Fruit fly (Drosophila melanogaster) whole organism, embryonic: Measurements from ENCODE around the gene CG17239.

ENCODE experiments used
- Adf1 ChIP-seq: fragments of 200-800 bp; sonication (Bioruptor generic); IDR thresholded peaks from 2 replicates; pipeline ENCODE4 v1.3.6; 2022; ENCODE audit warnings: missing biosample characterization, missing genetic modification characterization
- Awh ChIP-seq: fragments of 200-800 bp; sonication (Bioruptor generic); IDR thresholded peaks from 2 replicates; pipeline ENCODE4, ENCODE4 v1.3.6; 2022; ENCODE audit warnings: missing biosample characterization, missing genetic modification characterization
- CG10209 ChIP-seq: fragments of 200-800 bp; sonication (Bioruptor generic); optimal IDR thresholded peaks from 3 replicates; lab custom pipeline; 2017; ENCODE audit warnings: missing biosample characterization, mild to moderate bottlenecking, missing genetic modification characterization, missing genetic modification reagents
- CG10462 ChIP-seq: fragments of 200-800 bp; sonication (Bioruptor generic); optimal IDR thresholded peaks from 2 replicates; lab custom pipeline; 2016; ENCODE audit warnings: missing biosample characterization, missing genetic modification characterization
- CG12071 ChIP-seq: fragments of 200-800 bp; sonication (Bioruptor generic); optimal IDR thresholded peaks from 3 replicates; lab custom pipeline; 2018; ENCODE audit warnings: missing biosample characterization, mild to moderate bottlenecking, missing genetic modification characterization
- CG12219 ChIP-seq: fragments of 200-800 bp; sonication (Bioruptor generic); optimal IDR thresholded peaks from 3 replicates; lab custom pipeline; 2018; ENCODE audit warnings: missing biosample characterization, mild to moderate bottlenecking, missing genetic modification characterization
- CG13424 ChIP-seq: fragments of 200-800 bp; sonication (Bioruptor generic); optimal IDR thresholded peaks from 2 replicates; lab custom pipeline; 2019; ENCODE audit warnings: missing biosample characterization, mild to moderate bottlenecking, missing genetic modification characterization, moderate library complexity
- CG14014 ChIP-seq: fragments of 200-800 bp; sonication (Bioruptor generic); IDR thresholded peaks from 2 replicates; pipeline ENCODE4 v1.3.6; 2022; ENCODE audit warnings: missing biosample characterization, missing genetic modification characterization
- CG14860 ChIP-seq: fragments of 200-800 bp; sonication (Bioruptor generic); IDR thresholded peaks from 3 replicates; pipeline ENCODE4 v1.3.6; 2022; ENCODE audit warnings: missing biosample characterization, missing genetic modification characterization; ENCODE audit not compliant: partially characterized antibody
- CG15073 ChIP-seq: fragments of 200-800 bp; sonication (Bioruptor generic); optimal IDR thresholded peaks from 2 replicates; lab custom pipeline; 2016; ENCODE audit warnings: missing biosample characterization, missing genetic modification characterization
- CG16779 ChIP-seq: fragments of 200-800 bp; sonication (Bioruptor generic); IDR thresholded peaks from 2 replicates; pipeline ENCODE4 v1.3.6; 2022; ENCODE audit warnings: missing biosample characterization, missing genetic modification characterization
- CG16863 ChIP-seq: fragments of 200-800 bp; sonication (Bioruptor generic); optimal IDR thresholded peaks from 3 replicates; lab custom pipeline; 2016; ENCODE audit warnings: missing biosample characterization, missing genetic modification characterization
- CG17829 ChIP-seq: fragments of 200-800 bp; optimal IDR thresholded peaks from 2 replicates; lab custom pipeline; 2019; ENCODE audit warnings: missing biosample characterization, mild to moderate bottlenecking, missing genetic modification characterization, moderate library complexity
- CG1792 ChIP-seq: fragments of 200-800 bp; sonication (Bioruptor generic); optimal IDR thresholded peaks from 2 replicates; lab custom pipeline; 2016; ENCODE audit warnings: missing biosample characterization, missing genetic modification characterization
- CG2678 ChIP-seq: fragments of 200-800 bp; sonication (Bioruptor generic); optimal IDR thresholded peaks from 3 replicates; lab custom pipeline; 2019; ENCODE audit warnings: missing biosample characterization, mild to moderate bottlenecking, missing genetic modification characterization, moderate library complexity
- CG32532 ChIP-seq: fragments of 200-800 bp; sonication (Bioruptor generic); IDR thresholded peaks from 2 replicates; pipeline ENCODE4 v1.3.6; 2022; ENCODE audit warnings: missing biosample characterization, missing genetic modification characterization
- CG33557 ChIP-seq: fragments of 200-800 bp; sonication (Bioruptor generic); optimal IDR thresholded peaks from 2 replicates; lab custom pipeline; 2019; ENCODE audit warnings: missing biosample characterization, mild to moderate bottlenecking, missing genetic modification characterization, moderate library complexity
- CG3726 ChIP-seq: fragments of 200-800 bp; sonication (Bioruptor generic); IDR thresholded peaks from 3 replicates; pipeline ENCODE4, ENCODE4 v1.3.6; 2022; ENCODE audit warnings: missing biosample characterization, missing genetic modification characterization
- CG4707 ChIP-seq: fragments of 200-800 bp; sonication (Bioruptor generic); optimal IDR thresholded peaks from 2 replicates; lab custom pipeline; 2018; ENCODE audit warnings: missing biosample characterization, mild to moderate bottlenecking, missing genetic modification characterization, moderate library complexity
- CG5180 ChIP-seq: fragments of 200-800 bp; sonication (Bioruptor generic); optimal IDR thresholded peaks from 3 replicates; lab custom pipeline; 2017; ENCODE audit warnings: missing biosample characterization, missing genetic modification characterization, mild to moderate bottlenecking, moderate library complexity, missing genetic modification reagents
- CG7928 ChIP-seq: fragments of 200-800 bp; sonication (Bioruptor generic); optimal IDR thresholded peaks from 2 replicates; lab custom pipeline; 2017; ENCODE audit warnings: missing biosample characterization, mild to moderate bottlenecking, missing genetic modification characterization
- Deaf1 ChIP-seq: fragments of 200-800 bp; optimal IDR thresholded peaks from 3 replicates; lab custom pipeline; 2019; ENCODE audit warnings: missing biosample characterization, mild to moderate bottlenecking, missing genetic modification characterization, moderate library complexity
- Dek ChIP-seq: fragments of 200-800 bp; sonication (Bioruptor generic); optimal IDR thresholded peaks from 3 replicates; lab custom pipeline; 2019; ENCODE audit warnings: missing biosample characterization, mild to moderate bottlenecking, missing genetic modification characterization, moderate library complexity
- Doc2 ChIP-seq: fragments of 200-800 bp; sonication (Bioruptor generic); IDR thresholded peaks from 2 replicates; pipeline ENCODE4 v1.3.6; 2022; ENCODE audit warnings: missing biosample characterization, missing genetic modification characterization
- Eip74EF ChIP-seq, 2 experiments: fragments of 200-800 bp in 1 of 2; fragments of >200 bp in 1 of 2; sonication (Bioruptor generic) in 1 of 2; optimal IDR thresholded peaks; 2 replicates each; lab custom pipeline; 2017 to 2019; ENCODE audit warnings: missing biosample characterization in 2 of 2, missing genetic modification characterization in 2 of 2, mild to moderate bottlenecking in 1 of 2, moderate library complexity in 1 of 2
- Ets97D ChIP-seq: fragments of 200-800 bp; sonication (Bioruptor generic); optimal IDR thresholded peaks from 3 replicates; lab custom pipeline; 2016; ENCODE audit warnings: missing biosample characterization, missing genetic modification characterization
- Hey ChIP-seq: fragments of 200-800 bp; sonication (Bioruptor generic); optimal IDR thresholded peaks from 3 replicates; lab custom pipeline; 2018; ENCODE audit warnings: missing biosample characterization, mild to moderate bottlenecking, missing genetic modification characterization
- Hmr ChIP-seq: fragments of 200-800 bp; sonication (Bioruptor generic); optimal IDR thresholded peaks from 3 replicates; lab custom pipeline; 2017; ENCODE audit warnings: mild to moderate bottlenecking, missing biosample characterization, missing genetic modification reagents, missing genetic modification characterization
- Hmx ChIP-seq: fragments of 200-800 bp; sonication (Bioruptor generic); optimal IDR thresholded peaks from 2 replicates; lab custom pipeline; 2016; ENCODE audit warnings: missing biosample characterization, missing genetic modification characterization
- Mrtf ChIP-seq: fragments of 200-800 bp; sonication (Bioruptor generic); IDR thresholded peaks from 3 replicates; pipeline ENCODE4 v1.3.6; 2022; ENCODE audit warnings: missing biosample characterization, missing genetic modification characterization
- Myb ChIP-seq: fragments of 200-800 bp; sonication (Bioruptor generic); optimal IDR thresholded peaks from 2 replicates; lab custom pipeline; 2016; ENCODE audit warnings: missing biosample characterization, missing genetic modification characterization
- NK7.1 ChIP-seq: fragments of 200-800 bp; sonication (Bioruptor generic); optimal IDR thresholded peaks from 3 replicates; lab custom pipeline; 2016; ENCODE audit warnings: missing biosample characterization, missing genetic modification characterization
- Oaz ChIP-seq: fragments of 200-800 bp; sonication (Bioruptor generic); IDR thresholded peaks from 2 replicates; pipeline ENCODE4 v1.3.6; 2022; ENCODE audit warnings: missing biosample characterization, missing genetic modification characterization
- Scr ChIP-seq: fragments of 200-800 bp; sonication (Bioruptor generic); IDR thresholded peaks from 2 replicates; pipeline ENCODE4 v1.3.6; 2022; ENCODE audit warnings: missing biosample characterization, missing genetic modification characterization; ENCODE audit not compliant: partially characterized antibody
- Side ChIP-seq: fragments of 200-800 bp; sonication (Bioruptor generic); optimal IDR thresholded peaks from 2 replicates; lab custom pipeline; 2016; ENCODE audit warnings: missing biosample characterization, missing genetic modification characterization
- abd-A ChIP-seq: fragments of 200-800 bp; sonication (Bioruptor generic); optimal IDR thresholded peaks from 3 replicates; lab custom pipeline; 2019; ENCODE audit warnings: missing biosample characterization, mild to moderate bottlenecking, missing genetic modification characterization, moderate library complexity
- btn ChIP-seq: fragments of 200-800 bp; sonication (Bioruptor generic); optimal IDR thresholded peaks from 2 replicates; lab custom pipeline; 2016; ENCODE audit warnings: missing biosample characterization, missing genetic modification characterization
- cato ChIP-seq: fragments of 200-800 bp; sonication (Bioruptor generic); optimal IDR thresholded peaks from 2 replicates; lab custom pipeline; 2016; ENCODE audit warnings: missing biosample characterization, missing genetic modification characterization, borderline replicate concordance
- en ChIP-seq: fragments of 200-800 bp; sonication (Bioruptor generic); optimal IDR thresholded peaks from 2 replicates; lab custom pipeline; 2016; ENCODE audit warnings: missing biosample characterization, missing genetic modification characterization
- esg ChIP-seq: fragments of 200-800 bp; sonication (Bioruptor generic); conservative IDR thresholded peaks from 2 replicates; pipeline ENCODE4 v1.3.6; 2022; ENCODE audit warnings: missing biosample characterization, missing genetic modification characterization
- fu2 ChIP-seq: fragments of 200-800 bp; sonication (Bioruptor generic); optimal IDR thresholded peaks from 2 replicates; lab custom pipeline; 2016; ENCODE audit warnings: missing biosample characterization, missing genetic modification characterization
- grau ChIP-seq: fragments of 200-800 bp; optimal IDR thresholded peaks from 3 replicates; lab custom pipeline; 2019; ENCODE audit warnings: missing biosample characterization, mild to moderate bottlenecking, missing genetic modification characterization, moderate library complexity
- hbn ChIP-seq: fragments of 200-800 bp; sonication (Bioruptor generic); IDR thresholded peaks from 2 replicates; pipeline ENCODE4 v1.3.6; 2022; ENCODE audit warnings: missing biosample characterization, missing genetic modification characterization; ENCODE audit not compliant: partially characterized antibody
- ken ChIP-seq: fragments of 200-800 bp; sonication (Bioruptor generic); IDR thresholded peaks from 3 replicates; pipeline ENCODE4 v1.3.6; 2022; ENCODE audit warnings: missing biosample characterization, missing genetic modification characterization
- tna ChIP-seq: fragments of 200-800 bp; sonication (Bioruptor generic); IDR thresholded peaks from 2 replicates; pipeline ENCODE4 v1.3.6; 2022; ENCODE audit warnings: missing biosample characterization, missing genetic modification characterization; ENCODE audit not compliant: partially characterized antibody
- trem ChIP-seq: fragments of 200-800 bp; optimal IDR thresholded peaks from 3 replicates; lab custom pipeline; 2019; ENCODE audit warnings: missing biosample characterization, mild to moderate bottlenecking, missing genetic modification characterization, moderate library complexity
- wdn ChIP-seq: fragments of 200-800 bp; sonication (Bioruptor generic); IDR thresholded peaks from 2 replicates; pipeline ENCODE4 v1.3.6; 2022; ENCODE audit warnings: missing biosample characterization, missing genetic modification characterization
- zen2 ChIP-seq: fragments of 200-800 bp; sonication (Bioruptor generic); IDR thresholded peaks from 3 replicates; pipeline ENCODE4 v1.3.6; 2022; ENCODE audit warnings: missing biosample characterization, missing genetic modification characterization; ENCODE audit not compliant: partially characterized antibody
- zf30C ChIP-seq: fragments of 200-800 bp; sonication (Bioruptor generic); optimal IDR thresholded peaks from 3 replicates; lab custom pipeline; 2018; ENCODE audit warnings: missing biosample characterization, mild to moderate bottlenecking, missing genetic modification characterization
- zfh1 ChIP-seq: fragments of 200-800 bp; sonication (Bioruptor generic); IDR thresholded peaks from 3 replicates; pipeline ENCODE4 v1.3.6; 2022; ENCODE audit warnings: missing biosample characterization, missing genetic modification characterization

The CG17239 gene

DNA sequence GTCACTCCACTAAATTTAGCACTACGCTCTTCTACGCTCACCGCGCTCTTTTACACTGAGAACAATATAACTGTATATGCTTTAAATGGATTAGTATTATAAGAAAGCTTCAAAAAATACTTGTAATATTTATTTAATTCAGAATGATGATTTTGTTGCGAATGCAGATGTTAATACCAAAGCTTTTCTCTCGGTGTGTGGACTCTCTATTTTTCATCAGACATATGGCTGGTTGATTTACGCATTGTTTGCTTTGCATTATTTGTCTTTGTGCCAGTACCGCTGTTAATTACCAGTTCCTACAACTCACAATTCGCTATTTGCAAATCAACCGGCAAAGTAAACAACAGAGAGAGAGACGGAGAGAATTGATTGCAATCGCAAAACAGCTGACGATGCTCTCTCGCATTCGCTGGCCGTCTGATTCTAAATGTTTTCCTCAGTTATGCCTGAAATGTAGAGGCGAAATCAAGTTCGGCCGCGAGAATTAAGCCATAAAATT, 30.4 kb downstream of the CG17239 start (continued):
- TF ChIP-seq CG33557 (GFP tag; lab: Kevin White, UChicago) (peak; percentile 90), cato (GFP tag; lab: Kevin White, UChicago) (peak; percentile 92), wdn (GFP tag; lab: Robert Waterston, UW) (peak; percentile 96), Deaf1 (peak; percentile 79), esg (peak; percentile 97), grau (tag; lab: Kevin White, UChicago) (peak; percentile 95), en (GFP tag; lab: Kevin White, UChicago) (peak; percentile 90), CG7928 (GFP tag; lab: Kevin White, UChicago) (peak; percentile 75), Eip74EF (GFP tag; optimal IDR thresholded peaks at IDR 0.05; lab: Kevin White, UChicago) (peak in 1 of 2 experiments; percentile 92), hbn (GFP tag; lab: Robert Waterston, UW) (no peak), CG10209 (peak; percentile 98), fu2 (GFP tag; lab: Kevin White, UChicago) (peak; percentile 95), CG16779 (GFP tag; lab: Robert Waterston, UW) (peak; percentile 96), CG12219 (GFP tag; lab: Kevin White, UChicago) (peak; percentile 96), Mrtf (GFP tag; lab: Robert Waterston, UW) (peak; percentile 98), Doc2 (peak; percentile 92), CG1792 (GFP tag; lab: Kevin White, UChicago) (peak; percentile 91), Hmr (GFP tag; lab: Kevin White, UChicago) (peak; percentile 99), Awh (GFP tag; lab: Robert Waterston, UW) (peak; percentile 97), btn (GFP tag; lab: Kevin White, UChicago) (peak; percentile 87), Oaz (GFP tag; lab: Robert Waterston, UW) (peak; percentile 96), Scr (GFP tag; lab: Robert Waterston, UW) (no peak), CG15073 (GFP tag; lab: Kevin White, UChicago) (peak; percentile 76), Side (GFP tag; lab: Kevin White, UChicago) (peak; percentile 94), CG12071 (GFP tag; lab: Kevin White, UChicago) (peak; percentile 95), Myb (peak; percentile 83), CG17829 (tag; lab: Kevin White, UChicago) (peak; percentile 95), CG5180 (peak; percentile 86), CG14860 (GFP tag; lab: Robert Waterston, UW) (no peak), zfh1 (GFP tag; lab: Robert Waterston, UW) (peak; percentile 98), CG13424 (peak; percentile 97), CG16863 (peak; percentile 92), Dek (peak; percentile 98), ken (GFP tag; lab: Robert Waterston, UW) (peak; percentile 96), zen2 (no peak), tna (GFP tag; lab: Robert Waterston, UW) (no peak), CG4707 (GFP tag; lab: Kevin White, UChicago) (peak; percentile 84), Adf1 (GFP tag; lab: Robert Waterston, UW) (peak; percentile 87), NK7.1 (peak; percentile 89), CG14014 (GFP tag; lab: Robert Waterston, UW) (peak; percentile 99), CG10462 (GFP tag; lab: Kevin White, UChicago) (peak; percentile 91), Ets97D (GFP tag; lab: Kevin White, UChicago) (peak; percentile 85), CG2678 (tag; lab: Kevin White, UChicago) (peak; percentile 98), trem (tag; lab: Kevin White, UChicago) (peak; percentile 88), CG3726 (GFP tag; lab: Robert Waterston, UW) (peak; percentile 94), abd-A (tag; lab: Kevin White, UChicago) (peak; percentile 48), Hmx (GFP tag; lab: Kevin White, UChicago) (peak; percentile 78), CG32532 (GFP tag; lab: Robert Waterston, UW) (peak; percentile 99), zf30C (peak; percentile 85), Hey (peak; percentile 94)
